Fruit fly (Drosophila melanogaster) whole organism, embryonic: Measurements from ENCODE around the gene betaGlu.

Source experiments
- B-H1 ChIP-seq: fragments of 200-800 bp; sonication (Bioruptor generic); IDR thresholded peaks from 3 replicates; pipeline ENCODE4 v1.3.6; 2022; ENCODE audit warnings: missing biosample characterization, missing genetic modification characterization
- CG10431 ChIP-seq: fragments of 200-800 bp; sonication (Bioruptor generic); optimal IDR thresholded peaks from 3 replicates; lab custom pipeline; 2018; ENCODE audit warnings: missing biosample characterization, mild to moderate bottlenecking, missing genetic modification characterization
- CG10543 ChIP-seq: fragments of 200-800 bp; sonication (Bioruptor generic); optimal IDR thresholded peaks from 3 replicates; lab custom pipeline; 2017; ENCODE audit warnings: missing biosample characterization, mild to moderate bottlenecking, missing genetic modification characterization, moderate library complexity
- CG12071 ChIP-seq: fragments of 200-800 bp; sonication (Bioruptor generic); optimal IDR thresholded peaks from 3 replicates; lab custom pipeline; 2018; ENCODE audit warnings: missing biosample characterization, mild to moderate bottlenecking, missing genetic modification characterization
- CG12769 ChIP-seq: fragments of 200-800 bp; sonication (Bioruptor generic); optimal IDR thresholded peaks from 2 replicates; lab custom pipeline; 2019; ENCODE audit warnings: missing biosample characterization, mild to moderate bottlenecking, missing genetic modification characterization, moderate library complexity
- CG13287 ChIP-seq: fragments of 200-800 bp; sonication (Bioruptor generic); IDR thresholded peaks from 2 replicates; pipeline ENCODE4 v1.3.6; 2022; ENCODE audit warnings: missing biosample characterization, missing genetic modification characterization; ENCODE audit not compliant: partially characterized antibody
- CG13296 ChIP-seq: fragments of 200-800 bp; sonication (Bioruptor generic); optimal IDR thresholded peaks from 3 replicates; lab custom pipeline; 2018; ENCODE audit warnings: missing biosample characterization, mild to moderate bottlenecking, missing genetic modification characterization
- CG13624 ChIP-seq: fragments of 200-800 bp; sonication (Bioruptor generic); optimal IDR thresholded peaks from 2 replicates; lab custom pipeline; 2016; ENCODE audit warnings: missing biosample characterization, missing genetic modification characterization
- CG15479 ChIP-seq: fragments of 200-800 bp; sonication (Bioruptor generic); optimal IDR thresholded peaks from 3 replicates; lab custom pipeline; 2019; ENCODE audit warnings: missing biosample characterization, mild to moderate bottlenecking, missing genetic modification characterization, moderate library complexity
- CG15514 ChIP-seq: fragments of 200-800 bp; sonication (Bioruptor generic); optimal IDR thresholded peaks from 3 replicates; lab custom pipeline; 2017; ENCODE audit warnings: missing biosample characterization, missing genetic modification characterization, mild to moderate bottlenecking, moderate library complexity, missing genetic modification reagents
- CG1603 ChIP-seq: fragments of 200-800 bp; sonication (Bioruptor generic); optimal IDR thresholded peaks from 2 replicates; lab custom pipeline; 2019; ENCODE audit warnings: missing biosample characterization, mild to moderate bottlenecking, missing genetic modification characterization, moderate library complexity
- CG17328 ChIP-seq: fragments of 200-800 bp; sonication (Bioruptor generic); IDR thresholded peaks from 2 replicates; pipeline ENCODE4 v1.3.6; 2022; ENCODE audit warnings: missing biosample characterization, missing genetic modification characterization
- CG17385 ChIP-seq: fragments of 200-800 bp; sonication (Bioruptor generic); optimal IDR thresholded peaks from 3 replicates; lab custom pipeline; 2018; ENCODE audit warnings: missing biosample characterization, mild to moderate bottlenecking, missing genetic modification characterization
- CG18262 ChIP-seq: fragments of 200-800 bp; optimal IDR thresholded peaks from 3 replicates; lab custom pipeline; 2019; ENCODE audit warnings: missing biosample characterization, mild to moderate bottlenecking, missing genetic modification characterization, moderate library complexity
- CG18619 ChIP-seq: fragments of 200-800 bp; sonication (Bioruptor generic); optimal IDR thresholded peaks from 3 replicates; lab custom pipeline; 2017; ENCODE audit warnings: missing biosample characterization, mild to moderate bottlenecking, missing genetic modification characterization
- CG2712 ChIP-seq: fragments of 200-800 bp; optimal IDR thresholded peaks from 3 replicates; lab custom pipeline; 2019; ENCODE audit warnings: missing biosample characterization, mild to moderate bottlenecking, missing genetic modification characterization, moderate library complexity
- CG30431 ChIP-seq: fragments of 200-800 bp; sonication (Bioruptor generic); optimal IDR thresholded peaks from 2 replicates; lab custom pipeline; 2017; ENCODE audit warnings: missing biosample characterization, missing genetic modification characterization
- CG32532 ChIP-seq: fragments of 200-800 bp; sonication (Bioruptor generic); IDR thresholded peaks from 2 replicates; pipeline ENCODE4 v1.3.6; 2022; ENCODE audit warnings: missing biosample characterization, missing genetic modification characterization
- CG4328 ChIP-seq: fragments of 200-800 bp; sonication (Bioruptor generic); optimal IDR thresholded peaks from 3 replicates; lab custom pipeline; 2017; ENCODE audit warnings: missing biosample characterization, missing genetic modification reagents, missing genetic modification characterization
- CG6765 ChIP-seq: fragments of 200-800 bp; sonication (Bioruptor generic); optimal IDR thresholded peaks from 3 replicates; lab custom pipeline; 2017; ENCODE audit warnings: missing biosample characterization, mild to moderate bottlenecking, missing genetic modification characterization
- CG6813 ChIP-seq: fragments of 200-800 bp; sonication (Bioruptor generic); optimal IDR thresholded peaks from 2 replicates; lab custom pipeline; 2017; ENCODE audit warnings: missing biosample characterization, missing genetic modification characterization, mild to moderate bottlenecking, moderate library complexity, missing genetic modification reagents
- CG7987 ChIP-seq: fragments of 200-800 bp; sonication (Bioruptor generic); optimal IDR thresholded peaks from 2 replicates; lab custom pipeline; 2018; ENCODE audit warnings: missing biosample characterization, mild to moderate bottlenecking, missing genetic modification characterization, moderate library complexity
- CG8924 ChIP-seq: fragments of 200-800 bp; optimal IDR thresholded peaks from 3 replicates; lab custom pipeline; 2019; ENCODE audit warnings: missing biosample characterization, mild to moderate bottlenecking, missing genetic modification characterization, moderate library complexity
- HLH3B ChIP-seq: fragments of 200-800 bp; sonication (Bioruptor generic); IDR thresholded peaks from 2 replicates; pipeline ENCODE4 v1.3.6; 2022; ENCODE audit warnings: missing biosample characterization, missing genetic modification characterization
- Jarid2 ChIP-seq: fragments of 200-800 bp; sonication (Bioruptor generic); optimal IDR thresholded peaks from 3 replicates; lab custom pipeline; 2017; ENCODE audit warnings: mild to moderate bottlenecking, missing biosample characterization, missing genetic modification reagents, missing genetic modification characterization
- Kr ChIP-seq: fragments of 200-800 bp; sonication (Bioruptor generic); optimal IDR thresholded peaks from 2 replicates; lab custom pipeline; 2017; ENCODE audit warnings: missing biosample characterization, mild to moderate bottlenecking, missing genetic modification characterization
- MBD-R2 ChIP-seq: fragments of 200-800 bp; sonication (Bioruptor generic); IDR thresholded peaks from 2 replicates; pipeline ENCODE4 v1.3.6; 2022; ENCODE audit warnings: missing biosample characterization, missing genetic modification characterization
- Med ChIP-seq: fragments of 200-800 bp; sonication (Bioruptor generic); peaks from one replicate; lab custom pipeline; 2016; ENCODE audit warnings: missing biosample characterization, missing genetic modification characterization, mild to moderate bottlenecking, inconsistent platforms, moderate library complexity
- Rx ChIP-seq: fragments of 200-800 bp; sonication (Bioruptor generic); IDR thresholded peaks from 2 replicates; pipeline ENCODE4 v1.3.6; 2022; ENCODE audit warnings: missing biosample characterization, missing genetic modification characterization
- Scr ChIP-seq: fragments of 200-800 bp; sonication (Bioruptor generic); IDR thresholded peaks from 2 replicates; pipeline ENCODE4 v1.3.6; 2022; ENCODE audit warnings: missing biosample characterization, missing genetic modification characterization; ENCODE audit not compliant: partially characterized antibody
- Xrp1 ChIP-seq: fragments of 200-800 bp; sonication (Bioruptor generic); IDR thresholded peaks from 2 replicates; pipeline ENCODE4 v1.3.6; 2022; ENCODE audit warnings: missing biosample characterization, missing genetic modification characterization
- abd-A ChIP-seq: fragments of 200-800 bp; sonication (Bioruptor generic); optimal IDR thresholded peaks from 3 replicates; lab custom pipeline; 2019; ENCODE audit warnings: missing biosample characterization, mild to moderate bottlenecking, missing genetic modification characterization, moderate library complexity
- az2 ChIP-seq: fragments of 200-800 bp; sonication (Bioruptor generic); optimal IDR thresholded peaks from 3 replicates; lab custom pipeline; 2016; ENCODE audit warnings: missing biosample characterization, missing genetic modification characterization
- cad ChIP-seq: fragments of >200 bp; optimal IDR thresholded peaks from 2 replicates; lab custom pipeline; 2017; ENCODE audit warnings: missing biosample characterization, missing genetic modification characterization
- cg ChIP-seq: fragments of 200-800 bp; sonication (Bioruptor generic); optimal IDR thresholded peaks from 3 replicates; lab custom pipeline; 2019; ENCODE audit warnings: missing biosample characterization, mild to moderate bottlenecking, missing genetic modification characterization, moderate library complexity
- gem ChIP-seq: fragments of 200-800 bp; sonication (Bioruptor generic); optimal IDR thresholded peaks from 2 replicates; lab custom pipeline; 2019; ENCODE audit warnings: missing biosample characterization, mild to moderate bottlenecking, missing genetic modification characterization, moderate library complexity
- ham ChIP-seq: fragments of 200-800 bp; sonication (Bioruptor generic); IDR thresholded peaks from 2 replicates; pipeline ENCODE4 v1.3.6; 2022; ENCODE audit warnings: missing biosample characterization, missing genetic modification characterization
- inv ChIP-seq: fragments of 200-800 bp; sonication (Bioruptor generic); IDR thresholded peaks from 2 replicates; pipeline ENCODE4 v1.3.6; 2022; ENCODE audit warnings: missing biosample characterization, missing genetic modification characterization; ENCODE audit not compliant: partially characterized antibody
- nerfin-2 ChIP-seq: fragments of 200-800 bp; sonication (Bioruptor generic); IDR thresholded peaks from 2 replicates; pipeline ENCODE4 v1.3.6; 2022; ENCODE audit warnings: missing biosample characterization, missing genetic modification characterization; ENCODE audit not compliant: partially characterized antibody
- pan ChIP-seq, 4 experiments: fragments of >200 bp in 3 of 4; fragments of 200-800 bp in 1 of 4; sonication (Bioruptor generic) in 1 of 4; optimal IDR thresholded peaks in 3 of 4; IDR thresholded peaks in 1 of 4; 2 replicates each; pipeline versions ENCODE4 v1.3.6 to Lab custom; 2017 to 2022; ENCODE audit warnings: missing biosample characterization in 2 of 4, missing genetic modification characterization in 2 of 4, mixed read lengths in 1 of 4
- pfk ChIP-seq: fragments of 200-800 bp; sonication (Bioruptor generic); optimal IDR thresholded peaks from 2 replicates; lab custom pipeline; 2018; ENCODE audit warnings: missing biosample characterization, mild to moderate bottlenecking, missing genetic modification characterization, moderate library complexity
- pnt ChIP-seq: fragments of 200-800 bp; sonication (Bioruptor generic); optimal IDR thresholded peaks from 3 replicates; lab custom pipeline; 2016; ENCODE audit warnings: missing biosample characterization, missing genetic modification characterization
- repo ChIP-seq: fragments of 200-800 bp; sonication (Bioruptor generic); optimal IDR thresholded peaks from 2 replicates; lab custom pipeline; 2016; ENCODE audit warnings: missing biosample characterization, missing genetic modification characterization
- scrt ChIP-seq: fragments of 200-800 bp; sonication (Bioruptor generic); optimal IDR thresholded peaks from 2 replicates; lab custom pipeline; 2018; ENCODE audit warnings: missing biosample characterization, mild to moderate bottlenecking, missing genetic modification characterization, moderate library complexity
- stwl ChIP-seq: fragments of 200-800 bp; sonication (Bioruptor generic); optimal IDR thresholded peaks from 3 replicates; lab custom pipeline; 2018; ENCODE audit warnings: missing biosample characterization, mild to moderate bottlenecking, missing genetic modification characterization, moderate library complexity
- sug ChIP-seq: fragments of 200-800 bp; optimal IDR thresholded peaks from 2 replicates; lab custom pipeline; 2019; ENCODE audit warnings: missing biosample characterization, mild to moderate bottlenecking, missing genetic modification characterization, moderate library complexity
- ttk ChIP-seq: fragments of 200-800 bp; sonication (Bioruptor generic); IDR thresholded peaks from 2 replicates; pipeline ENCODE4 v2.1.2; 2022; ENCODE audit warnings: missing biosample characterization, missing genetic modification characterization
- zen2 ChIP-seq: fragments of 200-800 bp; sonication (Bioruptor generic); IDR thresholded peaks from 3 replicates; pipeline ENCODE4 v1.3.6; 2022; ENCODE audit warnings: missing biosample characterization, missing genetic modification characterization; ENCODE audit not compliant: partially characterized antibody
- zfh2 ChIP-seq: fragments of 200-800 bp; sonication (Bioruptor generic); optimal IDR thresholded peaks from 2 replicates; lab custom pipeline; 2016; ENCODE audit warnings: missing biosample characterization, missing genetic modification characterization

betaGlu gene

DNA sequence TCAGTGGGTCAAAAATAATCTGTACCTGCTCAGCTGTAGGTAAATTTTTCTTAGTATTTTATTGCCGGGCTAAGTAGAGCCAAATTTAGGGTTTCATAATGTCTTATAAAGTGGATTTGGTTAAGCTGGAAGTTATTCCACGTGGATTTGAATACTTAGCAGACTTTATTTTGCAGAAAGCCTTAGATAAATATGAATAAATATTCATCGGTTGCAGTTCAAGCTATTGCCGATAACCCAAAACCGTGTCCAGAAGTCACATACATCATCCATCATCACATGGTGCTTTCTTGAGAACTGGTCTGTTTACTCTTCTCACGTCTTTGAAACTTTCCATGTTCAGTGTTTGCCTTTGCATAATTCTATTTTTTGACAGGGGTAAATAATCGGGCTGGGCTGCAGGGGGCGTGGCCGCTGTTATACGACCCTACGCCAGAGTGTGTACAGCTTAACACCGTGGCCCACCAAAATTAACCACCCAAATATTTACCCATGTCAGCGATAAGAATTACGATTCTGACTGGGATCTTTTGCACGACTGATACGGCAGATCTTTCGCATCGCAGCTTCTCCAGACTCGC, 13.0 kb downstream of the betaGlu start, which contains the start of gene CG2187 (continued):
- TF ChIP-seq CG1603 (tag; lab: Kevin White, UChicago) = peak; percentile 18
- TF ChIP-seq scrt = no peak
- TF ChIP-seq sug = peak; percentile 32
- TF ChIP-seq CG15514 (GFP tag; lab: Kevin White, UChicago) = peak; percentile 5
- no peak for TF ChIP-seq pnt
- no peak for TF ChIP-seq CG13624
- no peak for TF ChIP-seq az2 (GFP tag; lab: Kevin White, UChicago)
- peak; percentile 18 for TF ChIP-seq CG7987 (GFP tag; lab: Kevin White, UChicago)
- peak; percentile 20; the same call in 1 of the 2 replicates for TF ChIP-seq CG17328 (GFP tag; lab: Robert Waterston, UW)
- no peak for TF ChIP-seq CG30431 (GFP tag; lab: Kevin White, UChicago)
- no peak for TF ChIP-seq CG32532
- TF ChIP-seq ham (GFP tag; lab: Robert Waterston, UW) = no peak
- peak; percentile 7 for TF ChIP-seq CG17385
- no peak for TF ChIP-seq ttk (GFP tag; lab: Robert Waterston, UW)
- TF ChIP-seq CG18619 (GFP tag; lab: Kevin White, UChicago) = no peak
- peak; percentile 39 for TF ChIP-seq CG6813 (GFP tag; lab: Kevin White, UChicago)
- no peak for TF ChIP-seq CG12769 (tag; lab: Kevin White, UChicago)
- no peak for TF ChIP-seq repo (GFP tag; lab: Kevin White, UChicago)
- TF ChIP-seq Rx (GFP tag; lab: Robert Waterston, UW) = no peak
- no peak for TF ChIP-seq pfk (GFP tag; lab: Kevin White, UChicago)
- no peak for TF ChIP-seq pan (optimal IDR thresholded peaks at IDR 0.05; lab: Kevin White, UChicago)
- no peak for TF ChIP-seq pan (GFP tag; optimal IDR thresholded peaks at IDR 0.05 in 1 of 2, IDR thresholded peaks at IDR 0.05 in 1 of 2)
- TF ChIP-seq Jarid2 (GFP tag; lab: Kevin White, UChicago) = no peak
- TF ChIP-seq MBD-R2 (GFP tag; lab: Robert Waterston, UW) = no peak
- no peak for TF ChIP-seq zen2
- TF ChIP-seq abd-A (tag; lab: Kevin White, UChicago) = no peak
- TF ChIP-seq CG12071 = peak; percentile 42
- TF ChIP-seq cg (GFP tag; lab: Kevin White, UChicago) = no peak
- TF ChIP-seq CG10431 = peak; percentile 25
- no peak for TF ChIP-seq zfh2 (GFP tag; lab: Kevin White, UChicago)
- peak; percentile 27 for TF ChIP-seq CG15479 (GFP tag; lab: Kevin White, UChicago)
- TF ChIP-seq cad = no peak
- TF ChIP-seq nerfin-2 (GFP tag; lab: Robert Waterston, UW) = no peak
- peak; percentile 75 for TF ChIP-seq Med
- TF ChIP-seq Xrp1 (GFP tag; lab: Robert Waterston, UW) = 0 out of 2 replicates have a peak, but pooled peaks have one; percentile 30
- no peak for TF ChIP-seq CG10543 (GFP tag; lab: Kevin White, UChicago)
- TF ChIP-seq B-H1 (GFP tag; lab: Robert Waterston, UW) = no peak
- TF ChIP-seq Scr (GFP tag; lab: Robert Waterston, UW) = no peak
- TF ChIP-seq CG13287 (GFP tag; lab: Robert Waterston, UW) = no peak
- TF ChIP-seq CG6765 (GFP tag; lab: Kevin White, UChicago) = peak; percentile 22
- TF ChIP-seq CG2712 (tag; lab: Kevin White, UChicago) = no peak
- peak; percentile 22; the same call in 1 of the 2 replicates for TF ChIP-seq HLH3B (GFP tag; lab: Robert Waterston, UW)
- TF ChIP-seq stwl = no peak
- TF ChIP-seq Kr = no peak
- TF ChIP-seq inv (GFP tag; lab: Robert Waterston, UW) = no peak
- peak; percentile 5 for TF ChIP-seq CG13296 (GFP tag; lab: Kevin White, UChicago)
- no peak for TF ChIP-seq gem (tag; lab: Kevin White, UChicago)
- no peak for TF ChIP-seq CG18262 (tag; lab: Kevin White, UChicago)
- peak; percentile 6 for TF ChIP-seq CG8924 (tag; lab: Kevin White, UChicago)
- no peak for TF ChIP-seq CG4328 (GFP tag; lab: Kevin White, UChicago)
